Fruit fly (Drosophila melanogaster): ENCODE data around the gene CG13994.

The CG13994 gene

DNA sequence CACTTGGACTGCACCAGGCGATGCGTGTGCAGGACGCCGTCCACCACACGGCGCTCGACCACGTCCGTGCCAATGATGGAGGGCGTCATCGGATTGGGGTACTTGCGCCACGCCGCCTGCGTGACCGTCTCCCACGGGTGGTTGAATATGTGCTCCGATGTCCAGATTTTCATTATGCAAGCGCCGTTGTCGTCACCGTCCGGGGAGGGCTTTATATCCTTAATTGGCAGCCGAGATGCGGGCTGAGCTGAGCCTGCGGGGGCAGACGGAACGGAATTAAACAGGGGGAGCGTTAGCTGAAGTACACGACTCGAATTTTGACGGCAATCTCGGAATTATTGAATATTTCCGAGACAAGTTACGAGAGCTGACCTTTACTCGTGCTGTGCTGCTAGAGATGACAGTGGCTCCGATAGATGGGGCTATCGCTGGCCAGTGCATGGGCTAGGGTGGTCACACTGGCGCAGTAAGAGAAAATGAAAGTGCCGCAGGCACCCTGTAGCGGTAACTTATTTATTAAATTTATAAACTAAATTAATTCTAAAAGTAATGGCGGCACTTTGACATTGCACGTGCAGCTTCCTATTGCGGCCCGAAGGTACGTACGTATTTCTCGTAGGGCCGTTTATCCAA lies 15.1 kb upstream of the CG13994 start, which contains the start of gene IPIP (continued):
- peak; percentile 44; the same call in 1 of the 2 replicates for TF ChIP-seq CG11247 (GFP tag; IDR thresholded peaks at IDR 0.05)
- no peak for TF ChIP-seq CG18011 (GFP tag; optimal IDR thresholded peaks at IDR 0.05)
- no peak for TF ChIP-seq run (tag; optimal IDR thresholded peaks at IDR 0.05)
- peak in 1 of 2 experiments; percentile 3 for TF ChIP-seq bsh (GFP tag; optimal IDR thresholded peaks at IDR 0.05)
- TF ChIP-seq bcd (GFP tag; optimal IDR thresholded peaks at IDR 0.05) = peak; percentile 16
- TF ChIP-seq Adf1 (GFP tag; IDR thresholded peaks at IDR 0.05) = peak; percentile 33; the same call in 1 of the 2 replicates
- no peak for TF ChIP-seq shn (GFP tag; optimal IDR thresholded peaks at IDR 0.05)
- TF ChIP-seq zf30C (GFP tag; optimal IDR thresholded peaks at IDR 0.05) = no peak
- no peak for TF ChIP-seq Spps (tag; optimal IDR thresholded peaks at IDR 0.05)
- peak; percentile 34; the same call in 1 of the 3 replicates for TF ChIP-seq otp (GFP tag; IDR thresholded peaks at IDR 0.05)
- no peak for TF ChIP-seq D19B (GFP tag; optimal IDR thresholded peaks at IDR 0.05)
- no peak for TF ChIP-seq fru (optimal IDR thresholded peaks at IDR 0.05)
- TF ChIP-seq CG17359 (tag; optimal IDR thresholded peaks at IDR 0.05) = no peak
- peak; percentile 95 for TF ChIP-seq Ets65A (GFP tag)
- TF ChIP-seq Rfx (GFP tag; IDR thresholded peaks at IDR 0.05) = peak; percentile 74
- peak; percentile 3 for TF ChIP-seq Meics (GFP tag; optimal IDR thresholded peaks at IDR 0.05)
- TF ChIP-seq hkb (optimal IDR thresholded peaks at IDR 0.05) = no peak
- peak; percentile 34; the same call in 1 of the 2 replicates for TF ChIP-seq hkb (GFP tag; IDR thresholded peaks at IDR 0.05)
- TF ChIP-seq pzg (GFP tag; optimal IDR thresholded peaks at IDR 0.05) = peak; percentile 83
- peak; percentile 27 for TF ChIP-seq Nf-YC (tag; optimal IDR thresholded peaks at IDR 0.05)
- peak; percentile 57 for TF ChIP-seq Bdp1 (GFP tag; optimal IDR thresholded peaks at IDR 0.05)
- no peak for TF ChIP-seq CG5180 (GFP tag; optimal IDR thresholded peaks at IDR 0.05)
- TF ChIP-seq peb (GFP tag; IDR thresholded peaks at IDR 0.05) = no peak
- peak; percentile 47 for TF ChIP-seq Xbp1 (GFP tag; optimal IDR thresholded peaks at IDR 0.05)
- TF ChIP-seq zen2 (GFP tag; IDR thresholded peaks at IDR 0.05; ENCODE audit: partially characterized antibody) = peak; percentile 54; the same call in 1 of the 3 replicates
- TF ChIP-seq btn (GFP tag; optimal IDR thresholded peaks at IDR 0.05) = no peak
- TF ChIP-seq CG12942 (GFP tag; optimal IDR thresholded peaks at IDR 0.05) = no peak
- no peak for TF ChIP-seq CG14014 (GFP tag; IDR thresholded peaks at IDR 0.05)
- TF ChIP-seq B-H2 (GFP tag; optimal IDR thresholded peaks at IDR 0.05) = peak; percentile 69
- TF ChIP-seq ems (GFP tag; optimal IDR thresholded peaks at IDR 0.05) = no peak
- TF ChIP-seq Pdp1 (GFP tag; optimal IDR thresholded peaks at IDR 0.05) = peak in 1 of 2 experiments; percentile 98
- no peak for TF ChIP-seq GATAe (GFP tag; conservative IDR thresholded peaks at IDR 0.05)
- TF ChIP-seq trem (tag; optimal IDR thresholded peaks at IDR 0.05) = peak; percentile 36
- no peak for TF ChIP-seq CG11696 (GFP tag; IDR thresholded peaks at IDR 0.05)
- TF ChIP-seq Nf-YA (GFP tag; IDR thresholded peaks at IDR 0.05) = peak; percentile 39; the same call in 1 of the 2 replicates
- TF ChIP-seq Awh (GFP tag; IDR thresholded peaks at IDR 0.05) = no peak
- TF ChIP-seq CG15269 (tag; optimal IDR thresholded peaks at IDR 0.05) = no peak
- TF ChIP-seq lilli (GFP tag; optimal IDR thresholded peaks at IDR 0.05) = peak; percentile 34
- TF ChIP-seq CG15514 (GFP tag; optimal IDR thresholded peaks at IDR 0.05) = peak; percentile 64
- TF ChIP-seq Med (GFP tag) = peak; percentile 91
- TF ChIP-seq CG8281 (tag; optimal IDR thresholded peaks at IDR 0.05) = no peak
- TF ChIP-seq Poxn (GFP tag; IDR thresholded peaks at IDR 0.05) = no peak
- TF ChIP-seq Dref (GFP tag; IDR thresholded peaks at IDR 0.05) = peak; percentile 79
- peak; percentile 26; the same call in 1 of the 2 replicates for TF ChIP-seq CG14441 (GFP tag; IDR thresholded peaks at IDR 0.05)
- no peak for TF ChIP-seq cas (GFP tag; IDR thresholded peaks at IDR 0.05)
- no peak for TF ChIP-seq Hey (tag; optimal IDR thresholded peaks at IDR 0.05)
- TF ChIP-seq fd3F (GFP tag; optimal IDR thresholded peaks at IDR 0.05) = no peak
- peak; percentile 91 for TF ChIP-seq MESR4 (GFP tag; optimal IDR thresholded peaks at IDR 0.05)
- TF ChIP-seq nom (GFP tag; optimal IDR thresholded peaks at IDR 0.05) = peak; percentile 59
- peak; percentile 34 for TF ChIP-seq Sin3A (optimal IDR thresholded peaks at IDR 0.05)
- peak; percentile 86 for TF ChIP-seq BEAF-32 (GFP tag; optimal IDR thresholded peaks at IDR 0.05)

Data from whole organism, embryonic.